Worm (Caenorhabditis elegans): Measurements from ENCODE around the gene F07A11.5.
A peak's percentile ranks its signal among the peaks of the same experiment; 100 is the strongest.

F07A11.5 gene

DNA sequence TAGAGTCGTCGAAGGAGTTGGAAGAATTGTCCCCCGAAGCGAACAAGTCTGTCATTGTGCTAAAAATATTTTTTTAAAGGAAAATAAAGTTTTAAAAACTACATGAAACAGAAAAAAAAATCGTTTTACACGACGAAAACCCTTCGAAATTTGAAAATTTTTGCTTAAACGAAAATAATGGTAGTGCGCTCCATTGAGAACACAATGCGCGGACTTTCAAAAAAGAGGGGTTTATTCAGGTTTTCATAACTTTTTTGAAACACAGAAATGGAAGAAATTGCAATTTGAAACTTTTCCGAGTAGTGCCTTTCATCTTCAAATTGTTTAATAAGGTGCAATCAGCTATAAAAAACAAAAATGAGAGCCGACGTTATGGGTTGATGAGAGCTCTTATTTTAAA lies 12.3 kb upstream of the F07A11.5 start, which contains the start of gene npp-5:
Gene npp-5 (minus strand): TSS at position 59 of the 400 bp plus-strand sequence.
- TF ChIP-seq egl-44 (GFP tag; IDR thresholded peaks at IDR 0.05) = no peak
- TF ChIP-seq hmg-1.2 (GFP tag; IDR thresholded peaks at IDR 0.05) = no peak
- peak; percentile 52 for TF ChIP-seq lin-54 (GFP tag; optimal IDR thresholded peaks at IDR 0.05)
- no peak for TF ChIP-seq dpl-1 (GFP tag; optimal IDR thresholded peaks at IDR 0.05)
- TF ChIP-seq ceh-79 (tag; optimal IDR thresholded peaks at IDR 0.05) = no peak
- peak; percentile 63; the same call in 1 of the 2 replicates for TF ChIP-seq mcd-1 (GFP tag; IDR thresholded peaks at IDR 0.05)
- TF ChIP-seq efl-1 (GFP tag; optimal IDR thresholded peaks at IDR 0.05) = peak; percentile 29
- TF ChIP-seq ekl-4 (GFP tag; IDR thresholded peaks at IDR 0.05) = no peak
- no peak for TF ChIP-seq nhr-80 (tag; optimal IDR thresholded peaks at IDR 0.05)
- no peak for TF ChIP-seq hlh-26 (GFP tag; conservative IDR thresholded peaks at IDR 0.05)
- TF ChIP-seq Y56A3A.18 (GFP tag; IDR thresholded peaks at IDR 0.05) = no peak
- no peak for TF ChIP-seq snpc-3.4 (tag; optimal IDR thresholded peaks at IDR 0.05)
- no peak for TF ChIP-seq ztf-28 (GFP tag; IDR thresholded peaks at IDR 0.05)
- TF ChIP-seq ztf-6 (GFP tag; IDR thresholded peaks at IDR 0.05) = no peak
- no peak for TF ChIP-seq nhr-90 (tag; optimal IDR thresholded peaks at IDR 0.05)
- no peak for TF ChIP-seq aptf-2 (GFP tag; conservative IDR thresholded peaks at IDR 0.05)
- no peak for TF ChIP-seq B0019.2 (GFP tag; conservative IDR thresholded peaks at IDR 0.05)

DNA sequence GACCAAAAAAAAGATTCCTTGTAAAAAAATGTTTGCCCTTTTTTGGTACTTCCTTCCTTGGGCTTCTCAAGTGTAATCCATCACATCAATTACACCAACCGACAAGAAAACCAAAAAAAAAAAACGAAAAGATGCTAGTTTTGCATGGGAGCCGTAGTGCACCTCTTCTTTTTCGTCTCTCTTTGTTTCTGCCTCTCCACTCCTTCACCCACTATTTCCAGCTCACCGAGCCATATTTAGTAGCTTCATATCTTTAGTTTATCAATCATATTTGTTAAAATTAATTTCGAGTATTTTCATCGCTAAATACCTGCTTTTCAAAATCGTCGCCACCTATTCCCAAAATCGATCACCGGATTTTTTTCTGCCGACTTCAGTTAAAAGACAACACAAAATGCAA lies 11.4 kb upstream of the F07A11.5 start, which contains the start of gene F07A11.4:
Gene F07A11.4 (plus strand): TSS at position 301 of the 400 bp plus-strand sequence.
- TF ChIP-seq ets-4 (GFP tag; optimal IDR thresholded peaks at IDR 0.05) (no peak), ccch-3 (GFP tag; optimal IDR thresholded peaks at IDR 0.05) (no peak), gei-17 (GFP tag; optimal IDR thresholded peaks at IDR 0.05) (no peak), nhr-80 (tag; optimal IDR thresholded peaks at IDR 0.05) (no peak), snpc-3.4 (tag; optimal IDR thresholded peaks at IDR 0.05) (no peak), Y67H2A.10 (GFP tag; conservative IDR thresholded peaks at IDR 0.05) (no peak), F57A8.1 (GFP tag; optimal IDR thresholded peaks at IDR 0.05) (no peak)

DNA sequence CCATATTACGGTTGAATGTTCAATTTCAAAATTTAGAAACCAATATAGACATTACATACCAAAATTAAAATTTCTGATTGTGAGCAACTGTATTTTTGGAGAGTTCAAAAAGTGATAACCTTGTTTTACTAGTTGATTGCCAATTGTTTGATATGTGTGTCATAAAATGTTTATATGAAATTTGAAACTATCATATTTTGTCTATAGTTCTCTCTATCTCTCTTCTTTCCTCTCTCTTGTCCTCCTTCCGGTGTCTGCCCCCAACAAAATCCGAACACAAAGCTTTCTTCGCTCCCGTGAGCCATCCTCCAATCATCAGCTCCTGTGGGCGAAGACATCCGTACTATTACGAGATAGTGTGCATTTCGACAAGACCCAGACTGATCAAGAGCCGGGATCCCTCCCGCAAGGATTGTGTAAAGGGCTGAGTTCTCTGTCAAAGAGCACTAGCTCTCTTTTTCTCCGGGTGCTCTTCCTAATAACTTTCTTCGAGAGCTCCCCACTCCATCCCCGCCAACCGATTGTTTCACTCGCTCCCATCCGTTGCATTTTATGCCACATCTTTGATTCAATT lies 9.6 kb upstream of the F07A11.5 start:
- TF ChIP-seq lin-40 (tag; optimal IDR thresholded peaks at IDR 0.05) (no peak), zfh-2 (GFP tag; conservative IDR thresholded peaks at IDR 0.05) (peak; percentile 78), cebp-2 (GFP tag; IDR thresholded peaks at IDR 0.05) (no peak)

DNA sequence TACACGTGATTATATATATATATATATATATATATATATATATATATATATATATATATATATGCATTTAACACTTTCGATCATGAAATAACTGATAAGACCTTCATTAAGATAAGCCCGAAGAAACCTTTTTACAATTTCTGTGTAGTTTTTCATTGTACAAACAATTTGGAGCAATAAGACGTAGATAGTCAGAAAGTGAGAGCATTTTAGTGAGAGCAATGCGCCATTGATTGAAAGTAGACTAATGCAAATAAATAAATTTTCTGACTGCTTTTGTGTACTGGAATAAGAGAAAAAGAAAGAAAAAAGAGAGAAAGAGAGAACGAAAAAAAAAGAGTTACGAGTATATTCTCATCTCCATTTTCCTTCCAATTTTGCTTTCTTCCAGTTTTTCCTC lies 7.5 kb upstream of the F07A11.5 start:
- TF ChIP-seq madf-6 (GFP tag; IDR thresholded peaks at IDR 0.05) = no peak
- peak; percentile 67 for TF ChIP-seq nhr-80 (tag; optimal IDR thresholded peaks at IDR 0.05)

DNA sequence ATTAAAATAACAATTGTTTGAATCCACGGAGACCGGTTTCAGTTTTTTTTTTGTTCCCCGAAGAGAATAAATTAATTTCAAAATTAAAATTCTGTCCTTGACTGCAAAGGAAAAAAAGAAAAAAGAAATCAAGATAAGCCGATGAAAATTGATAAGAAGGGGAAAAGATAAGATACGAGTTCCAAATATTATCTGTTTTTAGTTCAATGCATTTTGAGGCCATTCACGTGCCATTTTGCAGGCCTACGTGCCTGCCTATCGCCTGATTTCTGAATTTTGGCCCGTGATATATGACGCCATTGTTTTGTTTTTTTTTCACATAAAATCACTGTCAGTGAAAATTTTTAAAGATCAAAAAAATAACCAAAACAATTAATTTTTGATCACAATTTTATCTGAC lies 638 bp upstream of the F07A11.5 start:
- TF ChIP-seq let-526 (GFP tag; IDR thresholded peaks at IDR 0.05) (no peak), lag-1 (GFP tag; IDR thresholded peaks at IDR 0.05) (no peak), nhr-80 (tag; optimal IDR thresholded peaks at IDR 0.05) (peak; percentile 48), lin-26 (GFP tag; IDR thresholded peaks at IDR 0.05) (no peak), snpc-1.3 (tag; optimal IDR thresholded peaks at IDR 0.05; ENCODE audit: insufficient read depth) (no peak), ztf-26 (tag; optimal IDR thresholded peaks at IDR 0.05) (peak; percentile 13)

Data from whole organism, young adult.